Worm (Caenorhabditis elegans) whole organism, early embryonic: ENCODE data around the gene C49F5.3.

Experiments used
- F13C5.2 ChIP-seq: sonication (generic microtip); optimal IDR thresholded peaks from 2 replicates; lab custom pipeline; 2017; ENCODE audit warnings: mild to moderate bottlenecking, missing genetic modification characterization, inconsistent platforms, missing compliant biosample characterization
- ama-1 ChIP-seq: fragments of 150-350 bp; optimal IDR thresholded peaks from 2 replicates; lab custom pipeline; 2014
- pes-1 ChIP-seq: fragments of 200-800 bp; sonication (Bioruptor generic); IDR thresholded peaks from 2 replicates; pipeline ENCODE4 v1.3.6; 2022; ENCODE audit warnings: missing genetic modification reagents, missing genetic modification characterization, missing compliant biosample characterization
- sea-1 ChIP-seq: fragments of 200-800 bp; sonication (Bioruptor generic); conservative IDR thresholded peaks from 2 replicates; pipeline ENCODE4 v1.3.6; 2022; ENCODE audit warnings: missing genetic modification characterization, missing compliant biosample characterization
- tbx-11 ChIP-seq: fragments of 200-800 bp; sonication (Bioruptor generic); IDR thresholded peaks from 2 replicates; pipeline ENCODE4 v1.3.6; 2022; ENCODE audit warnings: missing genetic modification characterization, missing compliant biosample characterization

DNA sequence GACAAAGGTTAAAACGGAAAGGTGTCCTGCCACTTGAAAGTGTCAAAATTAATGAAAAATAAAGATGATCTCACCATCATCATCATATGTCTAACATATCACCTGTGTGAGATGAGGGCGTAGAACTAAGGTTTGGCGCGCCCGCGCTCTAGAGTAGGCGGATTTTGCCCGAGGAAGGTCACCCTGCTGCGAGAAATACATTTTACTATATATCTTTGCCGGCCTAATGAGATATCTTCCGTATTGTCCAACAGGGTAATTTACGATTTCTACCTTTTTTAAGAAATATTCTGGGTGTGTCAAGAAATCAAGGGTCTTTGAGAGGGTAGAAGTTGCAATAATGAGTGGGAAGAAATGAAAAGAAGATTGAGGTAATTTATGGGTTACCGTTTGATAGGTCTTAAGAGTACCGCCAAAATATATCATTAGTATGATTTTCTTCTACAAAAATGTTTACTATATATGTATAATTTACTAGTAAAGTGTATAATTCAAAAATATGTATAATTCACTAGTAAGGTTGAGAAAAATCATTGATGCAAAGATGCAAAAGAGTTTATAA, 24.6 kb upstream of the C49F5.3 start:
- TF ChIP-seq F13C5.2 (tag; lab: Kevin White, UChicago) (no peak), ama-1 (lab: Kevin White, UChicago) (no peak), sea-1 (no peak), tbx-11 (GFP tag; lab: Robert Waterston, UW) (no peak), pes-1 (no peak)
